Worm (Caenorhabditis elegans) whole organism, L4 larva: ENCODE measurements around the gene ztf-1.

Source experiments
- D1046.2 ChIP-seq: fragments of 200-800 bp; sonication (Bioruptor generic); IDR thresholded peaks from 2 replicates; pipeline ENCODE4 v1.3.6; 2022; ENCODE audit warnings: missing genetic modification characterization, missing compliant biosample characterization
- F44E2.7 ChIP-seq: fragments of 200-800 bp; sonication (Bioruptor generic); IDR thresholded peaks from 2 replicates; pipeline ENCODE4 v2.1.2; 2022; ENCODE audit warnings: missing genetic modification characterization, missing compliant biosample characterization
- T20F7.1 ChIP-seq: fragments of 200-800 bp; sonication (Bioruptor generic); optimal IDR thresholded peaks from 2 replicates; lab custom pipeline; 2018; ENCODE audit warnings: mild to moderate bottlenecking, missing genetic modification characterization, missing compliant biosample characterization
- T26A8.4 ChIP-seq: fragments of 200-800 bp; sonication (Bioruptor generic); IDR thresholded peaks from 2 replicates; pipeline ENCODE4 v1.3.6; 2022; ENCODE audit warnings: missing genetic modification characterization, missing compliant biosample characterization
- Y105C5A.15 ChIP-seq: fragments of 200-800 bp; sonication (Bioruptor generic); IDR thresholded peaks from 2 replicates; pipeline ENCODE4 v1.3.6; 2022; ENCODE audit warnings: missing genetic modification characterization, missing compliant biosample characterization
- Y5F2A.4 ChIP-seq: fragments of 200-800 bp; sonication (Bioruptor generic); optimal IDR thresholded peaks from 2 replicates; lab custom pipeline; 2018; ENCODE audit warnings: mild to moderate bottlenecking, missing genetic modification characterization, missing compliant biosample characterization
- Y75B8A.6 ChIP-seq: fragments of 200-800 bp; sonication (Bioruptor generic); IDR thresholded peaks from 2 replicates; pipeline ENCODE4 v1.3.6; 2022; ENCODE audit warnings: missing genetic modification reagents, missing genetic modification characterization, missing compliant biosample characterization
- aha-1 ChIP-seq: fragments of 150-350 bp; peaks from one replicate; lab custom pipeline; 2014; ENCODE audit warnings: missing biosample characterization, missing genetic modification characterization
- aly-2 ChIP-seq: sonication (generic microtip); optimal IDR thresholded peaks from 2 replicates; lab custom pipeline; 2018; ENCODE audit warnings: missing biosample characterization, missing genetic modification characterization
- ama-1 ChIP-seq: fragments of 150-350 bp; optimal IDR thresholded peaks from 2 replicates; lab custom pipeline; 2014; ENCODE audit warnings: inconsistent platforms, mixed read lengths
- arid-1 ChIP-seq: fragments of 200-800 bp; sonication (Bioruptor generic); conservative IDR thresholded peaks from 2 replicates; pipeline ENCODE4 v1.3.6; 2022; ENCODE audit warnings: missing genetic modification reagents, missing genetic modification characterization, missing compliant biosample characterization
- attf-4 ChIP-seq: sonication (generic microtip); optimal IDR thresholded peaks from 3 replicates; lab custom pipeline; 2017; ENCODE audit warnings: missing biosample characterization, missing genetic modification characterization
- ceh-28 ChIP-seq: fragments of 150-350 bp; optimal IDR thresholded peaks from 2 replicates; lab custom pipeline; 2014; ENCODE audit warnings: missing biosample characterization, missing genetic modification reagents, missing genetic modification characterization
- ceh-32 ChIP-seq: sonication (generic microtip); optimal IDR thresholded peaks from 2 replicates; lab custom pipeline; 2016; ENCODE audit warnings: mild to moderate bottlenecking, missing genetic modification characterization, missing compliant biosample characterization; ENCODE audit not compliant: poor library complexity
- ceh-62 ChIP-seq: sonication (generic microtip); optimal IDR thresholded peaks from 2 replicates; lab custom pipeline; 2017; ENCODE audit warnings: missing biosample characterization, missing genetic modification characterization
- ceh-82 ChIP-seq: sonication (generic microtip); optimal IDR thresholded peaks from 2 replicates; lab custom pipeline; 2017; ENCODE audit warnings: missing biosample characterization, missing genetic modification characterization
- ces-1 ChIP-seq: fragments of 150-350 bp; sonication (generic microtip); optimal IDR thresholded peaks from 4 replicates; lab custom pipeline; 2014; ENCODE audit warnings: missing biosample characterization, missing genetic modification reagents, missing genetic modification characterization
- dpl-1 ChIP-seq: fragments of 150-350 bp; optimal IDR thresholded peaks from 2 replicates; lab custom pipeline; 2014; ENCODE audit warnings: missing biosample characterization, missing genetic modification reagents, missing genetic modification characterization
- duxl-1 ChIP-seq: sonication (generic microtip); optimal IDR thresholded peaks from 2 replicates; lab custom pipeline; 2016; ENCODE audit warnings: mild to moderate bottlenecking, missing genetic modification characterization, moderate library complexity, missing compliant biosample characterization; ENCODE audit not compliant: poor library complexity
- dve-1 ChIP-seq: sonication (generic microtip); optimal IDR thresholded peaks from 2 replicates; lab custom pipeline; 2017; ENCODE audit warnings: antibody characterized with exemption, mild to moderate bottlenecking, missing genetic modification characterization, missing compliant biosample characterization; ENCODE audit not compliant: insufficient read depth
- egl-27 ChIP-seq: sonication (generic microtip); optimal IDR thresholded peaks from 3 replicates; lab custom pipeline; 2017; ENCODE audit warnings: missing biosample characterization, missing genetic modification reagents, missing genetic modification characterization
- egl-43 ChIP-seq: fragments of 200-800 bp; sonication (Bioruptor generic); IDR thresholded peaks from 2 replicates; pipeline ENCODE4 v1.3.6; 2022; ENCODE audit warnings: missing genetic modification reagents, missing genetic modification characterization, missing compliant biosample characterization
- fkh-10 ChIP-seq: fragments of 150-350 bp; optimal IDR thresholded peaks from 2 replicates; lab custom pipeline; 2014; ENCODE audit warnings: missing biosample characterization, missing genetic modification reagents, missing genetic modification characterization
- hif-1 ChIP-seq, 2 experiments: sonication (generic microtip); optimal IDR thresholded peaks; 2 replicates each; lab custom pipeline; 2016 to 2017; ENCODE audit warnings: missing compliant biosample characterization in 2 of 2, missing genetic modification characterization in 2 of 2, missing genetic modification reagents in 2 of 2, missing genotype in 2 of 2, mild to moderate bottlenecking in 1 of 2
- hlh-30 ChIP-seq: sonication (generic microtip); optimal IDR thresholded peaks from 2 replicates; lab custom pipeline; 2017; ENCODE audit warnings: antibody characterized with exemption, mild to moderate bottlenecking, missing genetic modification characterization, missing compliant biosample characterization; ENCODE audit not compliant: insufficient read depth
- lin-1 ChIP-seq: fragments of 200-800 bp; sonication (Bioruptor generic); IDR thresholded peaks from 2 replicates; pipeline ENCODE4 v1.3.6; 2022; ENCODE audit warnings: missing genetic modification reagents, missing genetic modification characterization, missing compliant biosample characterization
- lin-13 ChIP-seq: fragments of 150-350 bp; optimal IDR thresholded peaks from 2 replicates; lab custom pipeline; 2014; ENCODE audit warnings: missing biosample characterization, missing genetic modification reagents, missing genetic modification characterization
- lin-15B ChIP-seq: fragments of 150-350 bp; sonication (generic microtip); optimal IDR thresholded peaks from 3 replicates; lab custom pipeline; 2014; ENCODE audit warnings: missing biosample characterization, missing genetic modification characterization
- lin-39 ChIP-seq: fragments of 150-350 bp; optimal IDR thresholded peaks from 2 replicates; lab custom pipeline; 2014; ENCODE audit warnings: missing biosample characterization, missing genetic modification reagents, missing genetic modification characterization
- lsy-2 ChIP-seq, 2 experiments: fragments of 150-350 bp in 1 of 2; sonication (generic microtip) in 1 of 2; optimal IDR thresholded peaks; 2 replicates each; lab custom pipeline; 2014 to 2017; ENCODE audit warnings: missing biosample characterization in 2 of 2, missing genetic modification characterization in 2 of 2
- madf-5 ChIP-seq, 2 experiments: fragments of 200-800 bp; sonication (Bioruptor generic); IDR thresholded peaks; 2 replicates each; pipeline ENCODE4 v1.3.6; 2022; ENCODE audit warnings: missing compliant biosample characterization in 2 of 2, missing genetic modification characterization in 2 of 2
- mdl-1 ChIP-seq, 2 experiments: fragments of 150-350 bp in 1 of 2; sonication (generic microtip) in 1 of 2; optimal IDR thresholded peaks; 2 replicates each; lab custom pipeline; 2014 to 2017; ENCODE audit warnings: missing biosample characterization in 2 of 2, missing genetic modification characterization in 2 of 2
- mdt-29 ChIP-seq: fragments of 200-800 bp; sonication (Bioruptor generic); IDR thresholded peaks from 2 replicates; pipeline ENCODE4 v1.3.6; 2022; ENCODE audit warnings: missing genetic modification reagents, missing genetic modification characterization, missing compliant biosample characterization
- mes-2 ChIP-seq: sonication (generic microtip); optimal IDR thresholded peaks from 2 replicates; lab custom pipeline; 2016; ENCODE audit warnings: missing genotype, mild to moderate bottlenecking, missing genetic modification characterization, missing compliant biosample characterization; ENCODE audit not compliant: poor library complexity, severe bottlenecking
- mxl-2 ChIP-seq: fragments of 200-800 bp; sonication (Bioruptor generic); conservative IDR thresholded peaks from 2 replicates; pipeline ENCODE4 v1.3.6; 2022; ENCODE audit warnings: missing genetic modification reagents, missing genetic modification characterization, missing compliant biosample characterization
- mxl-3 ChIP-seq: fragments of 200-800 bp; sonication (Bioruptor generic); optimal IDR thresholded peaks from 2 replicates; lab custom pipeline; 2018; ENCODE audit warnings: mild to moderate bottlenecking, missing genetic modification characterization, missing compliant biosample characterization
- nhr-11 ChIP-seq: fragments of 150-350 bp; optimal IDR thresholded peaks from 2 replicates; lab custom pipeline; 2014; ENCODE audit warnings: missing biosample characterization, missing genetic modification characterization
- nhr-28 ChIP-seq: fragments of 150-350 bp; optimal IDR thresholded peaks from 2 replicates; lab custom pipeline; 2014; ENCODE audit warnings: missing biosample characterization, missing genetic modification characterization
- nhr-42 ChIP-seq: fragments of 200-800 bp; sonication (Bioruptor generic); IDR thresholded peaks from 2 replicates; pipeline ENCODE4 v1.3.6; 2022; ENCODE audit warnings: missing genetic modification characterization, missing compliant biosample characterization
- nhr-48 ChIP-seq: sonication (generic microtip); optimal IDR thresholded peaks from 2 replicates; lab custom pipeline; 2016; ENCODE audit warnings: mild to moderate bottlenecking, missing genetic modification characterization, missing compliant biosample characterization
- nhr-6 ChIP-seq: fragments of 150-350 bp; optimal IDR thresholded peaks from 2 replicates; lab custom pipeline; 2014; ENCODE audit warnings: missing biosample characterization, missing genetic modification characterization
- nhr-76 ChIP-seq: fragments of 150-350 bp; optimal IDR thresholded peaks from 2 replicates; lab custom pipeline; 2014; ENCODE audit warnings: missing biosample characterization, missing genetic modification characterization
- saeg-2 ChIP-seq: fragments of 200-800 bp; sonication (Bioruptor generic); IDR thresholded peaks from 2 replicates; pipeline ENCODE4 v1.3.6; 2022; ENCODE audit warnings: missing genetic modification reagents, missing genetic modification characterization, missing compliant biosample characterization
- set-16 ChIP-seq: fragments of 200-800 bp; sonication (Bioruptor generic); IDR thresholded peaks from 2 replicates; pipeline ENCODE4 v1.3.6; 2022; ENCODE audit warnings: missing genetic modification reagents, missing genetic modification characterization, missing compliant biosample characterization
- tag-97 ChIP-seq: fragments of 200-800 bp; sonication (Bioruptor generic); IDR thresholded peaks from 2 replicates; pipeline ENCODE4 v1.3.6; 2022; ENCODE audit warnings: missing genetic modification characterization, missing compliant biosample characterization
- unc-130 ChIP-seq: sonication (generic microtip); optimal IDR thresholded peaks from 2 replicates; lab custom pipeline; 2016; ENCODE audit warnings: missing genetic modification reagents, missing genetic modification characterization, missing compliant biosample characterization
- unc-39 ChIP-seq: sonication (generic microtip); optimal IDR thresholded peaks from 2 replicates; lab custom pipeline; 2017; ENCODE audit warnings: missing biosample characterization, missing genetic modification characterization
- vab-7 ChIP-seq: fragments of 200-800 bp; sonication (Bioruptor generic); IDR thresholded peaks from 2 replicates; pipeline ENCODE4 v1.3.6; 2022; ENCODE audit warnings: missing genetic modification reagents, missing genetic modification characterization, missing compliant biosample characterization
- zag-1 ChIP-seq: fragments of 150-350 bp; optimal IDR thresholded peaks from 2 replicates; lab custom pipeline; 2014; ENCODE audit warnings: missing biosample characterization, missing genetic modification characterization
- zfp-2 ChIP-seq: sonication (generic microtip); optimal IDR thresholded peaks from 2 replicates; lab custom pipeline; 2016; ENCODE audit warnings: mild to moderate bottlenecking, missing genetic modification characterization, missing compliant biosample characterization
- zip-11 ChIP-seq: fragments of 200-800 bp; sonication (Bioruptor generic); IDR thresholded peaks from 2 replicates; pipeline ENCODE4 v1.3.6; 2022; ENCODE audit warnings: missing genetic modification characterization, missing compliant biosample characterization
- ztf-7 ChIP-seq: fragments of 150-350 bp; optimal IDR thresholded peaks from 2 replicates; lab custom pipeline; 2014; ENCODE audit warnings: missing biosample characterization, missing genetic modification characterization

The ztf-1 gene

DNA sequence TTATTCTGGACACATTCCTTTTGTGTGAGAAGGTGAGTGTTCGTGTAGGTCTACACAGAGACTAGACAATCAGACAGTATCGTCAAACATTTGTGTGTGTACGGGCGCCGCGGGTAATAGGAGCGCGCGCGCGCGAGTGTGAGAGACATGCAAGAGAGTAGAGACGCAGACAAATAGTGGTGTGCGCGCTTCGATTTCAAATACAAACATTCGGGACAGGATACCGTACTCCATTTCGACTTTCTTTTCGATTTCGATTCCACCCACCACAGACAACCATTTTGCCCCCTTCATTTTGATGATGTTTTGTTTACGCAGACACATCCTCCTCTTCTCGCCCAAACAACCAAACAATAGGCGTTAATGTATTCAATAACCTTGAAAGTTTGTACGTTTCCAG lies 2.6 kb upstream of the ztf-1 start (continued):
- TF ChIP-seq aha-1 (tag; lab: Kevin White, UChicago) (peak; percentile 93), mxl-3 (GFP tag; lab: Kevin White, UChicago) (peak; percentile 88), nhr-28 (tag; lab: Kevin White, UChicago) (peak; percentile 99), mxl-2 (GFP tag; lab: Robert Waterston, UW) (no peak), saeg-2 (no peak), nhr-42 (GFP tag; lab: Robert Waterston, UW) (no peak), madf-5 (GFP tag; IDR thresholded peaks at IDR 0.05; lab: Robert Waterston, UW) (no peak), zag-1 (tag; lab: Kevin White, UChicago) (no peak), T26A8.4 (GFP tag; lab: Robert Waterston, UW) (peak; percentile 85), fkh-10 (GFP tag; lab: Kevin White, UChicago) (no peak), F44E2.7 (GFP tag; lab: Robert Waterston, UW) (no peak), ceh-82 (no peak), lsy-2 (tag; optimal IDR thresholded peaks at IDR 0.05; lab: Kevin White, UChicago) (peak in 1 of 2 experiments; percentile 66), hif-1 (tag; optimal IDR thresholded peaks at IDR 0.05; lab: Kevin White, UChicago) (peak in 1 of 2 experiments; percentile 55), ceh-32 (tag; lab: Kevin White, UChicago) (no peak), dpl-1 (GFP tag; lab: Kevin White, UChicago) (peak; percentile 47), ces-1 (no peak), D1046.2 (GFP tag; lab: Robert Waterston, UW) (0 out of 2 replicates have a peak, but pooled peaks have one; percentile 70), ceh-62 (tag; lab: Kevin White, UChicago) (no peak), duxl-1 (tag; lab: Kevin White, UChicago) (peak; percentile 30), ztf-7 (tag; lab: Kevin White, UChicago) (peak; percentile 25), nhr-76 (tag; lab: Kevin White, UChicago) (no peak), hlh-30 (tag; lab: Kevin White, UChicago) (peak; percentile 79), unc-130 (GFP tag; lab: Kevin White, UChicago) (no peak), nhr-48 (tag; lab: Kevin White, UChicago) (peak; percentile 2), ama-1 (lab: Kevin White, UChicago) (no peak), T20F7.1 (peak; percentile 39), unc-39 (tag; lab: Kevin White, UChicago) (no peak), Y5F2A.4 (GFP tag; lab: Kevin White, UChicago) (no peak), nhr-6 (peak; percentile 40), mes-2 (tag; lab: Kevin White, UChicago) (peak; percentile 76), vab-7 (GFP tag; lab: Robert Waterston, UW) (0 out of 2 replicates have a peak, but pooled peaks have one; percentile 38), attf-4 (tag; lab: Kevin White, UChicago) (no peak), lin-1 (GFP tag; lab: Robert Waterston, UW) (peak; percentile 49; the same call in 1 of the 2 replicates), egl-27 (tag; lab: Kevin White, UChicago) (no peak), nhr-11 (tag; lab: Kevin White, UChicago) (peak; percentile 36), Y105C5A.15 (GFP tag; lab: Robert Waterston, UW) (no peak), ceh-28 (no peak), dve-1 (tag; lab: Kevin White, UChicago) (peak; percentile 77), zip-11 (GFP tag; lab: Robert Waterston, UW) (no peak), mdl-1 (tag; optimal IDR thresholded peaks at IDR 0.05; lab: Kevin White, UChicago) (peak; percentile 38 to 80), zfp-2 (no peak), egl-43 (GFP tag; lab: Robert Waterston, UW) (peak; percentile 80), tag-97 (GFP tag; lab: Robert Waterston, UW) (no peak), mdt-29 (GFP tag; lab: Robert Waterston, UW) (no peak), set-16 (GFP tag; lab: Robert Waterston, UW) (no peak; the same call in 1 of the 2 replicates), Y75B8A.6 (GFP tag; lab: Robert Waterston, UW) (0 out of 2 replicates have a peak, but pooled peaks have one; percentile 21), aly-2 (tag; lab: Kevin White, UChicago) (no peak), lin-15B (tag; lab: Kevin White, UChicago) (no peak), arid-1 (peak; percentile 69), lin-13 (GFP tag; lab: Kevin White, UChicago) (peak; percentile 25), lin-39 (no peak)
